Worm (Caenorhabditis elegans) whole organism, L4 larva: Measurements from ENCODE around the gene Y68A4B.3.
A peak's percentile ranks its signal among the peaks of the same experiment; 100 is the strongest.

Experiments used
- R02D3.7 ChIP-seq: fragments of 150-350 bp; sonication (generic microtip); optimal IDR thresholded peaks from 3 replicates; lab custom pipeline; 2014; ENCODE audit warnings: missing biosample characterization, missing genetic modification characterization
- Y105C5A.15 ChIP-seq: fragments of 200-800 bp; sonication (Bioruptor generic); IDR thresholded peaks from 2 replicates; pipeline ENCODE4 v1.3.6; 2022; ENCODE audit warnings: missing genetic modification characterization, missing compliant biosample characterization
- ZK546.5 ChIP-seq, 2 experiments: sonication (generic microtip); optimal IDR thresholded peaks; 2 replicates each; lab custom pipeline; 2017; ENCODE audit warnings: missing biosample characterization in 2 of 2, missing genetic modification characterization in 2 of 2
- aly-2 ChIP-seq: sonication (generic microtip); optimal IDR thresholded peaks from 2 replicates; lab custom pipeline; 2018; ENCODE audit warnings: missing biosample characterization, missing genetic modification characterization
- ama-1 ChIP-seq: fragments of 150-350 bp; optimal IDR thresholded peaks from 2 replicates; lab custom pipeline; 2014; ENCODE audit warnings: inconsistent platforms, mixed read lengths
- arid-1 ChIP-seq: fragments of 200-800 bp; sonication (Bioruptor generic); conservative IDR thresholded peaks from 2 replicates; pipeline ENCODE4 v1.3.6; 2022; ENCODE audit warnings: missing genetic modification reagents, missing genetic modification characterization, missing compliant biosample characterization
- ceh-20 ChIP-seq: fragments of 200-800 bp; sonication (Bioruptor generic); IDR thresholded peaks from 2 replicates; pipeline ENCODE4 v1.3.6; 2022; ENCODE audit warnings: missing genetic modification reagents, missing genetic modification characterization, missing compliant biosample characterization
- cey-2 ChIP-seq: sonication (generic microtip); optimal IDR thresholded peaks from 3 replicates; lab custom pipeline; 2017; ENCODE audit warnings: missing genetic modification characterization, mild to moderate bottlenecking, missing compliant biosample characterization, antibody characterized with exemption, borderline replicate concordance; ENCODE audit not compliant: insufficient read depth
- ctbp-1 ChIP-seq: fragments of 200-800 bp; sonication (Bioruptor generic); IDR thresholded peaks from 2 replicates; pipeline ENCODE4 v1.3.6; 2022; ENCODE audit warnings: missing genetic modification reagents, missing genetic modification characterization, missing compliant biosample characterization
- daf-8 ChIP-seq: fragments of 200-800 bp; sonication (Bioruptor generic); IDR thresholded peaks from 2 replicates; pipeline ENCODE4 v1.3.6; 2022; ENCODE audit warnings: missing genetic modification characterization, missing compliant biosample characterization
- dmd-6 ChIP-seq: fragments of 200-800 bp; sonication (Bioruptor generic); IDR thresholded peaks from 2 replicates; pipeline ENCODE4 v1.3.6; 2022; ENCODE audit warnings: missing genetic modification reagents, missing genetic modification characterization, missing compliant biosample characterization
- egl-27 ChIP-seq: sonication (generic microtip); optimal IDR thresholded peaks from 3 replicates; lab custom pipeline; 2017; ENCODE audit warnings: missing biosample characterization, missing genetic modification reagents, missing genetic modification characterization
- hif-1 ChIP-seq, 2 experiments: sonication (generic microtip); optimal IDR thresholded peaks; 2 replicates each; lab custom pipeline; 2016 to 2017; ENCODE audit warnings: missing compliant biosample characterization in 2 of 2, missing genetic modification characterization in 2 of 2, missing genetic modification reagents in 2 of 2, missing genotype in 2 of 2, mild to moderate bottlenecking in 1 of 2
- lim-7 ChIP-seq: fragments of 200-800 bp; sonication (Bioruptor generic); IDR thresholded peaks from 2 replicates; pipeline ENCODE4 v1.3.6; 2022; ENCODE audit warnings: missing genetic modification characterization, missing compliant biosample characterization
- lin-13 ChIP-seq: fragments of 150-350 bp; optimal IDR thresholded peaks from 2 replicates; lab custom pipeline; 2014; ENCODE audit warnings: missing biosample characterization, missing genetic modification reagents, missing genetic modification characterization
- lin-15B ChIP-seq: fragments of 150-350 bp; sonication (generic microtip); optimal IDR thresholded peaks from 3 replicates; lab custom pipeline; 2014; ENCODE audit warnings: missing biosample characterization, missing genetic modification characterization
- lin-29 ChIP-seq: fragments of 200-800 bp; sonication (Bioruptor generic); IDR thresholded peaks from 2 replicates; pipeline ENCODE4 v1.3.6; 2022; ENCODE audit warnings: missing genetic modification reagents, missing genetic modification characterization, missing compliant biosample characterization
- lsy-2 ChIP-seq, 2 experiments: fragments of 150-350 bp in 1 of 2; sonication (generic microtip) in 1 of 2; optimal IDR thresholded peaks; 2 replicates each; lab custom pipeline; 2014 to 2017; ENCODE audit warnings: missing biosample characterization in 2 of 2, missing genetic modification characterization in 2 of 2
- madf-5 ChIP-seq, 2 experiments: fragments of 200-800 bp; sonication (Bioruptor generic); IDR thresholded peaks; 2 replicates each; pipeline ENCODE4 v1.3.6; 2022; ENCODE audit warnings: missing compliant biosample characterization in 2 of 2, missing genetic modification characterization in 2 of 2
- nhr-42 ChIP-seq: fragments of 200-800 bp; sonication (Bioruptor generic); IDR thresholded peaks from 2 replicates; pipeline ENCODE4 v1.3.6; 2022; ENCODE audit warnings: missing genetic modification characterization, missing compliant biosample characterization
- nhr-48 ChIP-seq: sonication (generic microtip); optimal IDR thresholded peaks from 2 replicates; lab custom pipeline; 2016; ENCODE audit warnings: mild to moderate bottlenecking, missing genetic modification characterization, missing compliant biosample characterization
- nhr-77 ChIP-seq: fragments of 150-350 bp; optimal IDR thresholded peaks from 2 replicates; lab custom pipeline; 2014; ENCODE audit warnings: missing biosample characterization, missing genetic modification characterization
- pha-4 ChIP-seq, 2 experiments: fragments of 150-350 bp in 1 of 2; fragments of 200-800 bp in 1 of 2; sonication (Bioruptor generic) in 1 of 2; IDR thresholded peaks in 1 of 2; optimal IDR thresholded peaks in 1 of 2; 2 replicates each; pipeline versions ENCODE4 v1.3.6 to Lab custom; 2014 to 2022; ENCODE audit warnings: missing genetic modification characterization in 2 of 2, missing genetic modification reagents in 2 of 2, missing biosample characterization in 1 of 2, missing compliant biosample characterization in 1 of 2
- pqm-1 ChIP-seq: sonication (generic microtip); optimal IDR thresholded peaks from 2 replicates; lab custom pipeline; 2017; ENCODE audit warnings: missing biosample characterization, missing genetic modification characterization
- rbr-2 ChIP-seq: sonication (generic microtip); optimal IDR thresholded peaks from 2 replicates; lab custom pipeline; 2016; ENCODE audit warnings: missing genotype, missing genetic modification characterization, missing compliant biosample characterization
- snpc-1.2 ChIP-seq: fragments of 200-800 bp; sonication (Bioruptor generic); IDR thresholded peaks from 2 replicates; pipeline ENCODE4 v1.3.6; 2022; ENCODE audit warnings: missing genetic modification reagents, missing genetic modification characterization, missing compliant biosample characterization
- tag-97 ChIP-seq: fragments of 200-800 bp; sonication (Bioruptor generic); IDR thresholded peaks from 2 replicates; pipeline ENCODE4 v1.3.6; 2022; ENCODE audit warnings: missing genetic modification characterization, missing compliant biosample characterization
- tra-1 ChIP-seq: fragments of 200-800 bp; sonication (Bioruptor generic); IDR thresholded peaks from 2 replicates; pipeline ENCODE4 v1.3.6; 2022; ENCODE audit warnings: missing genetic modification reagents, missing genetic modification characterization, missing compliant biosample characterization
- vab-7 ChIP-seq: fragments of 200-800 bp; sonication (Bioruptor generic); IDR thresholded peaks from 2 replicates; pipeline ENCODE4 v1.3.6; 2022; ENCODE audit warnings: missing genetic modification reagents, missing genetic modification characterization, missing compliant biosample characterization
- zfp-2 ChIP-seq: sonication (generic microtip); optimal IDR thresholded peaks from 2 replicates; lab custom pipeline; 2016; ENCODE audit warnings: mild to moderate bottlenecking, missing genetic modification characterization, missing compliant biosample characterization
- zfp-3 ChIP-seq: fragments of 200-800 bp; sonication (Bioruptor generic); conservative IDR thresholded peaks from 2 replicates; pipeline ENCODE4 v1.3.6; 2022; ENCODE audit warnings: missing genetic modification reagents, missing genetic modification characterization, missing compliant biosample characterization
- zip-11 ChIP-seq: fragments of 200-800 bp; sonication (Bioruptor generic); IDR thresholded peaks from 2 replicates; pipeline ENCODE4 v1.3.6; 2022; ENCODE audit warnings: missing genetic modification characterization, missing compliant biosample characterization

The Y68A4B.3 gene

DNA sequence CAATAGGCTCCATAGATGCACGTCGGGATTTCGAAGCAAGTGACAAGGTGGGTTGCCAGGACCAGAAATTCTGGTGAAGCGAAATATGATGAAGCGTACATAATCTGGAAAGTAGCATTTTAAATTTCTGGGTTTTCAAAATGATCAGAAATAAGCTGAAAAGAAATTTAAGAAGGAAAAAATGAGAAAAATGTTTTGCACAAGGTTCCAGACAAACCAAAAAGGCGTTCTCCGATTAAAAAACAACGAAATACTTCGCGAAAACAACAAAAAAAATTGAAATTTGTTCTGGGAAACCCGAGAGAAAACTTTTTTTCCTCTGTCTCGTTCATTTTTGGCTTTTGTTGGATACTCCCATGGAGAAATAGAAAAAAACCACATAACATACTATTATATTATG lies 19.1 kb downstream of the Y68A4B.3 start, which contains the start of gene srh-252:
TSS of gene srh-252 (minus strand) at position 101 of the 400 bp plus-strand sequence.
- TF ChIP-seq zfp-3 (GFP tag; lab: Robert Waterston, UW) (no peak), rbr-2 (no peak), lsy-2 (tag; optimal IDR thresholded peaks at IDR 0.05; lab: Kevin White, UChicago) (no peak), ama-1 (lab: Kevin White, UChicago) (no peak), zip-11 (GFP tag; lab: Robert Waterston, UW) (no peak), ctbp-1 (GFP tag; lab: Robert Waterston, UW) (no peak), pqm-1 (no peak), cey-2 (tag; lab: Kevin White, UChicago) (no peak)

- no peak for TF ChIP-seq R02D3.7 (tag; lab: Kevin White, UChicago)
- no peak for TF ChIP-seq lim-7
- no peak for TF ChIP-seq vab-7
- TF ChIP-seq tra-1 (GFP tag; lab: Robert Waterston, UW) = no peak
- no peak for TF ChIP-seq hif-1 (tag; optimal IDR thresholded peaks at IDR 0.05; lab: Kevin White, UChicago)
- TF ChIP-seq rbr-2 = no peak
- TF ChIP-seq aly-2 (tag; lab: Kevin White, UChicago) = no peak
These were observed 22.1 kb downstream of the Y68A4B.3 start, which contains the start of gene srh-109 for ce11 chrV:17220345-17220744. Gene srh-109 (minus strand): TSS chrV:17220445.

- no peak for TF ChIP-seq nhr-48
- TF ChIP-seq dmd-6 (GFP tag; lab: Robert Waterston, UW) = no peak
- TF ChIP-seq Y105C5A.15 (GFP tag; lab: Robert Waterston, UW) = no peak
- TF ChIP-seq lin-29 (GFP tag; lab: Robert Waterston, UW) = no peak
- no peak for TF ChIP-seq pha-4 (GFP tag; IDR thresholded peaks at IDR 0.05; lab: Robert Waterston, UW)
- TF ChIP-seq pha-4 (tag; optimal IDR thresholded peaks at IDR 0.05; lab: Kevin White, UChicago) = no peak
These were observed 24.8 kb downstream of the Y68A4B.3 start, which contains the start of gene srbc-62 for ce11 chrV:17217690-17218089. Gene srbc-62 (plus strand): TSS chrV:17217990.

ce11 chrV:17215602-17216001 lies 26.9 kb downstream of the Y68A4B.3 start:
- TF ChIP-seq lin-15B (no peak), madf-5 (GFP tag; IDR thresholded peaks at IDR 0.05; lab: Robert Waterston, UW) (0 out of 4 replicates have a peak, but pooled peaks of 1 of the 2 experiments have one; percentile 12), nhr-42 (GFP tag; lab: Robert Waterston, UW) (no peak), arid-1 (GFP tag; lab: Robert Waterston, UW) (no peak)

DNA sequence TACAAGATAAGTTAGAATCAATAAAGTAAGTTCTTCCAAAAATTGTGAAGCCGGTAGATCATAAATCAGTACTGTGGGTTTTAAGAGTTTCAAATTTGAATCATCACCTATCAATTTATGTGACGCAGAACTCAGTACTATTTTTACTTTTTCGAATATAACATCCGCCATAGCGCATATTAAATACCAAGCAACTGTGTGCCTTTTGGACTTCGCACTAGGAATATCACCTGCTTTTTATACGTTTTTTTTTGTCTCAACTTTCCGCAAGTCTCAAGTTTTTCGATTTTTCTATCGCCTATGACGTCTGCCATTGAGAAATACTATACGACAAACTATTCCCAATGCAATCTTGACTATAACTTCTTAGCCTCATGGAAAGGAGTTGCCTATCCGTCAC lies 29.7 kb downstream of the Y68A4B.3 start, which contains the start of gene srh-113:
TSS of gene srh-113 (plus strand) at position 301 of the 400 bp plus-strand sequence.
- no peak for TF ChIP-seq lin-13 (GFP tag; lab: Kevin White, UChicago)
- no peak for TF ChIP-seq daf-8 (GFP tag; lab: Robert Waterston, UW)
- TF ChIP-seq nhr-77 (tag; lab: Kevin White, UChicago) = no peak
- TF ChIP-seq snpc-1.2 (GFP tag; lab: Robert Waterston, UW) = no peak
- TF ChIP-seq zfp-2 (tag; lab: Kevin White, UChicago) = no peak
- no peak for TF ChIP-seq tag-97 (GFP tag; lab: Robert Waterston, UW)
- no peak for TF ChIP-seq lsy-2 (tag; optimal IDR thresholded peaks at IDR 0.05; lab: Kevin White, UChicago)
- TF ChIP-seq ceh-20 (GFP tag; lab: Robert Waterston, UW) = no peak
- TF ChIP-seq egl-27 = no peak
- TF ChIP-seq madf-5 (GFP tag; IDR thresholded peaks at IDR 0.05; lab: Robert Waterston, UW) = no peak
- no peak for TF ChIP-seq ZK546.5 (tag; optimal IDR thresholded peaks at IDR 0.05; lab: Kevin White, UChicago)
